Worm (Caenorhabditis elegans) whole organism, L4 larva: ENCODE results near the gene pnc-2.

Source experiments
- F44E2.7 ChIP-seq: fragments of 200-800 bp; sonication (Bioruptor generic); IDR thresholded peaks from 2 replicates; pipeline ENCODE4 v2.1.2; 2022; ENCODE audit warnings: missing genetic modification characterization, missing compliant biosample characterization
- ceh-44 ChIP-seq: fragments of 200-800 bp; sonication (Bioruptor generic); IDR thresholded peaks from 2 replicates; pipeline ENCODE4 v1.3.6; 2022; ENCODE audit warnings: missing genetic modification reagents, missing genetic modification characterization, missing compliant biosample characterization
- hmg-1.1 ChIP-seq: fragments of 200-800 bp; sonication (Bioruptor generic); IDR thresholded peaks from 2 replicates; pipeline ENCODE4 v1.3.6; 2022; ENCODE audit warnings: missing genetic modification reagents, missing genetic modification characterization, missing compliant biosample characterization
- lin-13 ChIP-seq: fragments of 150-350 bp; optimal IDR thresholded peaks from 2 replicates; lab custom pipeline; 2014; ENCODE audit warnings: missing biosample characterization, missing genetic modification reagents, missing genetic modification characterization
- nhr-48 ChIP-seq: sonication (generic microtip); optimal IDR thresholded peaks from 2 replicates; lab custom pipeline; 2016; ENCODE audit warnings: mild to moderate bottlenecking, missing genetic modification characterization, missing compliant biosample characterization
- nhr-77 ChIP-seq: fragments of 150-350 bp; optimal IDR thresholded peaks from 2 replicates; lab custom pipeline; 2014; ENCODE audit warnings: missing biosample characterization, missing genetic modification characterization
- skn-1 ChIP-seq: fragments of 150-350 bp; optimal IDR thresholded peaks from 2 replicates; lab custom pipeline; 2014; ENCODE audit warnings: missing biosample characterization, missing genetic modification characterization
- unc-62 ChIP-seq, 3 experiments: fragments of 150-350 bp in 1 of 3; sonication (generic microtip); optimal IDR thresholded peaks in 2 of 3; peaks in 1 of 3; 1 replicate in 1 of 3; 2 replicates in 2 of 3; lab custom pipeline; 2014 to 2017; ENCODE audit warnings: missing biosample characterization in 3 of 3, missing genetic modification characterization in 3 of 3, missing genetic modification reagents in 3 of 3, missing genotype in 1 of 3

ce11 chrIV:14883812-14884211 lies 25.7 kb downstream of the pnc-2 start:
- TF ChIP-seq hmg-1.1 (GFP tag; lab: Robert Waterston, UW) (no peak), unc-62 (GFP tag; optimal IDR thresholded peaks at IDR 0.05 in 1 of 2; lab: Kevin White, UChicago) (no peak), unc-62 (tag; optimal IDR thresholded peaks at IDR 0.05; lab: Kevin White, UChicago) (no peak), nhr-77 (peak; percentile 3), skn-1 (no peak), nhr-48 (tag; lab: Kevin White, UChicago) (peak; percentile 67), F44E2.7 (GFP tag; lab: Robert Waterston, UW) (no peak), ceh-44 (GFP tag; lab: Robert Waterston, UW) (no peak), lin-13 (GFP tag; lab: Kevin White, UChicago) (no peak)
